Fruit fly (Drosophila melanogaster) whole organism, embryonic: Measurements from ENCODE around the gene CG5498.

Source experiments
- CG11504 ChIP-seq: fragments of 200-800 bp; sonication (Bioruptor generic); optimal IDR thresholded peaks from 3 replicates; lab custom pipeline; 2019; ENCODE audit warnings: missing biosample characterization, mild to moderate bottlenecking, missing genetic modification characterization, moderate library complexity
- CG12391 ChIP-seq: fragments of 200-800 bp; sonication (Bioruptor generic); optimal IDR thresholded peaks from 3 replicates; lab custom pipeline; 2018; ENCODE audit warnings: missing biosample characterization, mild to moderate bottlenecking, missing genetic modification characterization, moderate library complexity
- CG13123 ChIP-seq: fragments of 200-800 bp; sonication (Bioruptor generic); optimal IDR thresholded peaks from 2 replicates; lab custom pipeline; 2016; ENCODE audit warnings: missing biosample characterization, missing genetic modification characterization
- CG13894 ChIP-seq: fragments of 200-800 bp; sonication (Bioruptor generic); optimal IDR thresholded peaks from 3 replicates; lab custom pipeline; 2018; ENCODE audit warnings: missing biosample characterization, mild to moderate bottlenecking, missing genetic modification characterization, moderate library complexity
- CG15011 ChIP-seq: fragments of 200-800 bp; sonication (Bioruptor generic); optimal IDR thresholded peaks from 3 replicates; lab custom pipeline; 2018; ENCODE audit warnings: missing biosample characterization, mild to moderate bottlenecking, missing genetic modification characterization
- CG15696 ChIP-seq: fragments of 200-800 bp; sonication (Bioruptor generic); optimal IDR thresholded peaks from 2 replicates; lab custom pipeline; 2019; ENCODE audit warnings: missing biosample characterization, mild to moderate bottlenecking, missing genetic modification characterization, moderate library complexity
- CG17328 ChIP-seq: fragments of 200-800 bp; sonication (Bioruptor generic); IDR thresholded peaks from 2 replicates; pipeline ENCODE4 v1.3.6; 2022; ENCODE audit warnings: missing biosample characterization, missing genetic modification characterization
- CG17829 ChIP-seq: fragments of 200-800 bp; optimal IDR thresholded peaks from 2 replicates; lab custom pipeline; 2019; ENCODE audit warnings: missing biosample characterization, mild to moderate bottlenecking, missing genetic modification characterization, moderate library complexity
- CG2199 ChIP-seq: fragments of 200-800 bp; sonication (Bioruptor generic); IDR thresholded peaks from 3 replicates; pipeline ENCODE4 v1.3.6; 2022; ENCODE audit warnings: missing biosample characterization, missing genetic modification characterization
- CG2678 ChIP-seq: fragments of 200-800 bp; sonication (Bioruptor generic); optimal IDR thresholded peaks from 3 replicates; lab custom pipeline; 2019; ENCODE audit warnings: missing biosample characterization, mild to moderate bottlenecking, missing genetic modification characterization, moderate library complexity
- CG2889 ChIP-seq: fragments of 200-800 bp; sonication (Bioruptor generic); IDR thresholded peaks from 3 replicates; pipeline ENCODE4 v1.3.6; 2022; ENCODE audit warnings: missing biosample characterization, missing genetic modification characterization
- CG30431 ChIP-seq: fragments of 200-800 bp; sonication (Bioruptor generic); optimal IDR thresholded peaks from 2 replicates; lab custom pipeline; 2017; ENCODE audit warnings: missing biosample characterization, missing genetic modification characterization
- CG31441 ChIP-seq: fragments of 200-800 bp; sonication (Bioruptor generic); IDR thresholded peaks from 2 replicates; pipeline ENCODE4 v1.3.6; 2022; ENCODE audit warnings: missing biosample characterization, missing genetic modification characterization
- CG33557 ChIP-seq: fragments of 200-800 bp; sonication (Bioruptor generic); optimal IDR thresholded peaks from 2 replicates; lab custom pipeline; 2019; ENCODE audit warnings: missing biosample characterization, mild to moderate bottlenecking, missing genetic modification characterization, moderate library complexity
- CG3838 ChIP-seq: fragments of 200-800 bp; sonication (Bioruptor generic); optimal IDR thresholded peaks from 3 replicates; lab custom pipeline; 2016; ENCODE audit warnings: missing biosample characterization, missing genetic modification characterization
- CG4707 ChIP-seq: fragments of 200-800 bp; sonication (Bioruptor generic); optimal IDR thresholded peaks from 2 replicates; lab custom pipeline; 2018; ENCODE audit warnings: missing biosample characterization, mild to moderate bottlenecking, missing genetic modification characterization, moderate library complexity
- CG6254 ChIP-seq: fragments of 200-800 bp; sonication (Bioruptor generic); optimal IDR thresholded peaks from 3 replicates; lab custom pipeline; 2017; ENCODE audit warnings: mild to moderate bottlenecking, missing biosample characterization, missing genetic modification reagents, missing genetic modification characterization
- CG6272 ChIP-seq: fragments of 200-800 bp; sonication (Bioruptor generic); IDR thresholded peaks from 2 replicates; pipeline ENCODE4 v1.3.6; 2022; ENCODE audit warnings: missing biosample characterization, missing genetic modification characterization
- Ets97D ChIP-seq: fragments of 200-800 bp; sonication (Bioruptor generic); optimal IDR thresholded peaks from 3 replicates; lab custom pipeline; 2016; ENCODE audit warnings: missing biosample characterization, missing genetic modification characterization
- HHEX ChIP-seq: fragments of 200-800 bp; sonication (Bioruptor generic); optimal IDR thresholded peaks from 3 replicates; lab custom pipeline; 2017; ENCODE audit warnings: missing biosample characterization, mild to moderate bottlenecking, missing genetic modification characterization, missing genetic modification reagents
- HLH4C ChIP-seq: fragments of 200-800 bp; sonication (Bioruptor generic); IDR thresholded peaks from 3 replicates; pipeline ENCODE4 v1.3.6; 2022; ENCODE audit warnings: missing biosample characterization, missing genetic modification characterization; ENCODE audit not compliant: partially characterized antibody
- MBD-R2 ChIP-seq: fragments of 200-800 bp; sonication (Bioruptor generic); IDR thresholded peaks from 2 replicates; pipeline ENCODE4 v1.3.6; 2022; ENCODE audit warnings: missing biosample characterization, missing genetic modification characterization
- Med ChIP-seq: fragments of 200-800 bp; sonication (Bioruptor generic); peaks from one replicate; lab custom pipeline; 2016; ENCODE audit warnings: missing biosample characterization, missing genetic modification characterization, mild to moderate bottlenecking, inconsistent platforms, moderate library complexity
- Neu2 ChIP-seq: fragments of 200-800 bp; sonication (Bioruptor generic); optimal IDR thresholded peaks from 3 replicates; lab custom pipeline; 2016; ENCODE audit warnings: missing biosample characterization, missing genetic modification characterization, borderline replicate concordance
- Pdp1 ChIP-seq, 2 experiments: fragments of 200-800 bp; sonication (Bioruptor generic); optimal IDR thresholded peaks; 3 replicates each; lab custom pipeline; 2016; ENCODE audit warnings: missing biosample characterization in 2 of 2, missing genetic modification characterization in 2 of 2, mild to moderate bottlenecking in 1 of 2, moderate library complexity in 1 of 2
- amos ChIP-seq: fragments of 200-800 bp; sonication (Bioruptor generic); IDR thresholded peaks from 2 replicates; pipeline ENCODE4 v1.3.6; 2022; ENCODE audit warnings: missing biosample characterization, missing genetic modification characterization; ENCODE audit not compliant: partially characterized antibody
- ara ChIP-seq: fragments of 200-800 bp; sonication (Bioruptor generic); IDR thresholded peaks from 2 replicates; pipeline ENCODE4 v1.3.6; 2022; ENCODE audit warnings: missing biosample characterization, missing genetic modification characterization
- ato ChIP-seq: fragments of 200-800 bp; sonication (Bioruptor generic); IDR thresholded peaks from 2 replicates; pipeline ENCODE4 v1.3.6; 2022; ENCODE audit warnings: missing biosample characterization, missing genetic modification characterization; ENCODE audit not compliant: partially characterized antibody
- chinmo ChIP-seq: fragments of 200-800 bp; sonication (Bioruptor generic); IDR thresholded peaks from 4 replicates; pipeline ENCODE4 v1.3.6; 2022; ENCODE audit warnings: missing biosample characterization, missing genetic modification characterization; ENCODE audit not compliant: partially characterized antibody
- danr ChIP-seq: fragments of 200-800 bp; sonication (Bioruptor generic); IDR thresholded peaks from 2 replicates; pipeline ENCODE4 v1.3.6; 2022; ENCODE audit warnings: missing biosample characterization, missing genetic modification characterization
- ftz-f1 ChIP-seq: fragments of 200-800 bp; sonication (Bioruptor generic); optimal IDR thresholded peaks from 2 replicates; lab custom pipeline; 2016; ENCODE audit warnings: missing biosample characterization, missing genetic modification characterization
- inv ChIP-seq: fragments of 200-800 bp; sonication (Bioruptor generic); IDR thresholded peaks from 2 replicates; pipeline ENCODE4 v1.3.6; 2022; ENCODE audit warnings: missing biosample characterization, missing genetic modification characterization; ENCODE audit not compliant: partially characterized antibody
- jumu ChIP-seq: fragments of 200-800 bp; sonication (Bioruptor generic); optimal IDR thresholded peaks from 3 replicates; lab custom pipeline; 2016; ENCODE audit warnings: missing biosample characterization, missing genetic modification characterization
- lmd ChIP-seq: fragments of 200-800 bp; sonication (Bioruptor generic); IDR thresholded peaks from 2 replicates; pipeline ENCODE4 v1.3.6; 2022; ENCODE audit warnings: missing biosample characterization, missing genetic modification characterization
- lola ChIP-seq, 3 experiments: fragments of >200 bp in 2 of 3; fragments of 200-800 bp in 1 of 3; sonication (Bioruptor generic) in 1 of 3; optimal IDR thresholded peaks; 2 replicates each; lab custom pipeline; 2017 to 2019; ENCODE audit warnings: missing biosample characterization in 3 of 3, missing genetic modification characterization in 3 of 3, mild to moderate bottlenecking in 1 of 3, moderate library complexity in 1 of 3
- mam ChIP-seq: fragments of 200-800 bp; sonication (Bioruptor generic); optimal IDR thresholded peaks from 3 replicates; lab custom pipeline; 2016; ENCODE audit warnings: missing biosample characterization, missing genetic modification characterization
- nerfin-1 ChIP-seq: fragments of 200-800 bp; sonication (Bioruptor generic); optimal IDR thresholded peaks from 3 replicates; lab custom pipeline; 2019; ENCODE audit warnings: missing biosample characterization, mild to moderate bottlenecking, missing genetic modification characterization, moderate library complexity
- otp ChIP-seq: fragments of 200-800 bp; sonication (Bioruptor generic); IDR thresholded peaks from 3 replicates; pipeline ENCODE4, ENCODE4 v1.3.6; 2022; ENCODE audit warnings: missing biosample characterization, missing genetic modification characterization
- p53 ChIP-seq: fragments of 200-800 bp; sonication (Bioruptor generic); optimal IDR thresholded peaks from 2 replicates; lab custom pipeline; 2016; ENCODE audit warnings: missing biosample characterization, missing genetic modification characterization
- row ChIP-seq: fragments of 200-800 bp; sonication (Bioruptor generic); IDR thresholded peaks from 3 replicates; pipeline ENCODE4 v1.3.6; 2022; ENCODE audit warnings: missing biosample characterization, missing genetic modification characterization
- seq ChIP-seq: fragments of 200-800 bp; sonication (Bioruptor generic); IDR thresholded peaks from 2 replicates; pipeline ENCODE4 v1.3.6; 2022; ENCODE audit warnings: missing biosample characterization, missing genetic modification characterization
- slbo ChIP-seq: fragments of 200-800 bp; sonication (Bioruptor generic); IDR thresholded peaks from 2 replicates; pipeline ENCODE4 v1.3.6; 2022; ENCODE audit warnings: missing biosample characterization, missing genetic modification characterization
- tll ChIP-seq, 2 experiments: fragments of 200-800 bp in 1 of 2; fragments of >200 bp in 1 of 2; sonication (Bioruptor generic) in 1 of 2; optimal IDR thresholded peaks; 2 replicates each; lab custom pipeline; 2017 to 2019; ENCODE audit warnings: missing biosample characterization in 2 of 2, missing genetic modification characterization in 2 of 2, mild to moderate bottlenecking in 1 of 2, moderate library complexity in 1 of 2
- unpg ChIP-seq: fragments of 200-800 bp; sonication (Bioruptor generic); optimal IDR thresholded peaks from 3 replicates; lab custom pipeline; 2018; ENCODE audit warnings: missing biosample characterization, mild to moderate bottlenecking, missing genetic modification characterization, moderate library complexity
- vfl ChIP-seq: fragments of 200-800 bp; sonication (Bioruptor generic); optimal IDR thresholded peaks from 2 replicates; lab custom pipeline; 2016; ENCODE audit warnings: missing biosample characterization, missing genetic modification characterization
- zen ChIP-seq: fragments of 200-800 bp; sonication (Bioruptor generic); optimal IDR thresholded peaks from 3 replicates; lab custom pipeline; 2018; ENCODE audit warnings: missing biosample characterization, mild to moderate bottlenecking, missing genetic modification characterization, moderate library complexity

The CG5498 gene

DNA sequence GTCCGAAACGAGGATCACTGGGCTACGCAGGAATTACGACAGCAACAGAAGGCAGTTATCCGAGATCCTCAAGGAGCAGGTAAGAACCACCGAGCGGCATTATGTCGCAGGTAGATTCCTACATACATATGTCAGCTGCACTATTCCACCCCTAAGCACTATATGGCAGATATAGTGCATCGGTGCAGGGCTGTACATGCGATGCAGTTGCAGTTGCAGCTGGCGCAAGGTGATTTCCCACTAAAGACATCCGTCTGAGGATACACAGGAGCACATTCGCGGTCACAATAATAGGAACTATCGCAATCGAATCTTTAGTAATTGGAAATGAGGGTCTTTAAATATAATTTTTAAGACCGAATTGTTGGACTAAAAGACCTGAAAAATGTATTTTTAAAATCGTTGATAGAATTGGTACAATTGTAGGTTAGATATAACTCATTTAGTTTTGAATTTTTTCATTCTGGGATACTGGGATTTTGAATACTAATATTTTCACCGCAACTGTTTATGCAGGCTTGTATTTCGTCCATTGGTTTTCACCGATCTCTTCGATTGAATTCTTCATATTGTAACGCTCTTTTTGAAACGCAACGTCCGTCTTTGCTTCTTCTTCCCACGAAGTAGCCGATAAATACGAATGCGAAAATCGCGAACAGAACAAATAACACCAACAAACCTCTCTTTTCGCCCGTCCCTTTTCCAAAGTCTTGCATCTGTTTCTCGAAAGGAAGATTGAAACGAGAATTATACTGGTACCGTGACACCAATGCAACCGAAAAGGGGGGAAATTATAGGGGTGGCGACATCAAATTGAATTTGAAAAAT lies 19.0 kb upstream of the CG5498 start (continued):
- TF ChIP-seq CG13123 (GFP tag; lab: Kevin White, UChicago) (no peak), CG6254 (GFP tag; lab: Kevin White, UChicago) (peak; percentile 37), CG2889 (GFP tag; lab: Robert Waterston, UW) (no peak), seq (GFP tag; lab: Robert Waterston, UW) (no peak), Pdp1 (GFP tag; optimal IDR thresholded peaks at IDR 0.05; lab: Kevin White, UChicago) (peak in 1 of 2 experiments; percentile 8), chinmo (GFP tag; lab: Robert Waterston, UW) (no peak), ftz-f1 (GFP tag; lab: Kevin White, UChicago) (no peak), Neu2 (GFP tag; lab: Kevin White, UChicago) (peak; percentile 76), CG17829 (peak; percentile 66), zen (tag; lab: Kevin White, UChicago) (peak; percentile 93), lola (GFP tag; optimal IDR thresholded peaks at IDR 0.05; lab: Kevin White, UChicago) (peak in 1 of 3 experiments; percentile 83), ato (GFP tag; lab: Robert Waterston, UW) (no peak), mam (no peak), CG11504 (no peak), tll (GFP tag; optimal IDR thresholded peaks at IDR 0.05; lab: Kevin White, UChicago) (peak in 1 of 2 experiments; percentile 46), vfl (GFP tag; lab: Kevin White, UChicago) (no peak), jumu (GFP tag; lab: Kevin White, UChicago) (peak; percentile 17), lmd (GFP tag; lab: Robert Waterston, UW) (peak; percentile 28; the same call in 1 of the 2 replicates), CG12391 (tag; lab: Kevin White, UChicago) (peak; percentile 60), slbo (GFP tag; lab: Robert Waterston, UW) (no peak), CG4707 (GFP tag; lab: Kevin White, UChicago) (no peak), HLH4C (GFP tag; lab: Robert Waterston, UW) (no peak), CG2199 (peak; percentile 79; the same call in 1 of the 3 replicates), MBD-R2 (GFP tag; lab: Robert Waterston, UW) (no peak), CG33557 (peak; percentile 43), nerfin-1 (no peak), CG3838 (GFP tag; lab: Kevin White, UChicago) (no peak), Med (GFP tag; lab: Kevin White, UChicago) (peak; percentile 54), p53 (GFP tag; lab: Kevin White, UChicago) (no peak), CG17328 (GFP tag; lab: Robert Waterston, UW) (peak; percentile 49; the same call in 1 of the 2 replicates), inv (GFP tag; lab: Robert Waterston, UW) (no peak), CG31441 (peak; percentile 56)

DNA sequence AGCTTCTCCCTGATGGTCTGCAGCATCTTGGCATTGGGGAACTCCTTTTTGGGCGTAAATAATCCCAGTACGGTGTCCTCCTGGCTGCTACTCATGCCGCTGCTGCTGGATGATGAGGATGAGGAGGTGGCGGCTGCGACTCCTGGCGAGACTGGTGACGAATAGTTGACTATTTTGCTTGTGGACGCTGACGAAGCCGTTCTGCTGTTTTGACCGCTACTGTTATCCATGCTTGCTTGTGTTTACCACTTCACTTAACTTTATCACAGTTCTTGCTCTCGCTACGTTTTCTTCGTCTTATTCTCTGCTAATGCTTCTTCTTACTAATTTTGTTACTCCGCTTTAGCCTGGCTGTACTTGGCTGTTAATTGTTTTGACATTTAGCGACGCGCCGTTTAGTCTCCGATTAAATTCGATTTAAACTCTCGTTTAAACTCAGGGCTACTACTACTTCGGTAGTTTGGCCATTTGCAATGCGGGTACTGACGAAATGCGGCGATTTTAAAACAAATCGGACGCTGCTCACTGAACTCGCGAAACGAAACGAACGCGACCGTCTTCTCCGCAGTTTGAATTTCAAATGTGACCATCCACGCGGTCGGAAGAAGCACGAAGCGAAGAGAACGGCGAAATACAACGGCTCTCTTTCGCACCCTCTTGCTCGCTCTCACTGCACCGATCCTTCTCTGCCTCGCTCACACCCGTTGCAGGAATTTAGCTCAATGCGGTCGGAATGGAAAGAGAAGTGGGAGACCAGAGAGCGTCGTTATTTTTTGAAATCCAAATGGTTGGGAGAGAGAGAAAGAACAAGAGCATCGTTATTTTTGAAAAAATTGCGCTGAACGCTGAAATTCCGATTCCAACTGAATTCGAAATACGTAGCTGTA lies 17.4 kb upstream of the CG5498 start, which contains the start of gene trbl:
trbl (minus strand) TSS at position 584 of the 887 bp plus-strand sequence.
- TF ChIP-seq row (GFP tag; lab: Robert Waterston, UW) (peak; percentile 9; the same call in 1 of the 3 replicates), CG6272 (GFP tag; lab: Robert Waterston, UW) (no peak), HHEX (no peak), danr (GFP tag; lab: Robert Waterston, UW) (no peak), Ets97D (GFP tag; lab: Kevin White, UChicago) (peak; percentile 26), ara (GFP tag; lab: Robert Waterston, UW) (peak; percentile 49), CG30431 (no peak), CG13894 (peak; percentile 79), CG15011 (GFP tag; lab: Kevin White, UChicago) (no peak), unpg (GFP tag; lab: Kevin White, UChicago) (peak; percentile 20), amos (GFP tag; lab: Robert Waterston, UW) (peak; percentile 43), otp (GFP tag; lab: Robert Waterston, UW) (no peak), CG15696 (no peak), CG2678 (tag; lab: Kevin White, UChicago) (peak; percentile 10)
